Fruit fly (Drosophila melanogaster) whole organism, embryonic: ENCODE results near the gene CG11307.

Experiments
- CG12744 ChIP-seq: fragments of 200-800 bp; sonication (Bioruptor generic); optimal IDR thresholded peaks from 2 replicates; lab custom pipeline; 2016; ENCODE audit warnings: missing biosample characterization, missing genetic modification characterization
- CG14965 ChIP-seq: fragments of 200-800 bp; sonication (Bioruptor generic); optimal IDR thresholded peaks from 2 replicates; lab custom pipeline; 2016; ENCODE audit warnings: missing biosample characterization, missing genetic modification characterization, borderline replicate concordance
- CG2202 ChIP-seq: fragments of 200-800 bp; sonication (Bioruptor generic); optimal IDR thresholded peaks from 2 replicates; lab custom pipeline; 2018; ENCODE audit warnings: missing biosample characterization, mild to moderate bottlenecking, missing genetic modification characterization
- CG2678 ChIP-seq: fragments of 200-800 bp; sonication (Bioruptor generic); optimal IDR thresholded peaks from 3 replicates; lab custom pipeline; 2019; ENCODE audit warnings: missing biosample characterization, mild to moderate bottlenecking, missing genetic modification characterization, moderate library complexity
- CG30431 ChIP-seq: fragments of 200-800 bp; sonication (Bioruptor generic); optimal IDR thresholded peaks from 2 replicates; lab custom pipeline; 2017; ENCODE audit warnings: missing biosample characterization, missing genetic modification characterization
- CG3163 ChIP-seq: fragments of 200-800 bp; sonication (Bioruptor generic); optimal IDR thresholded peaks from 3 replicates; lab custom pipeline; 2016; ENCODE audit warnings: missing biosample characterization, missing genetic modification characterization
- CG32767 ChIP-seq: fragments of 200-800 bp; sonication (Bioruptor generic); IDR thresholded peaks from 2 replicates; pipeline ENCODE4 v1.3.6; 2022; ENCODE audit warnings: missing biosample characterization, missing genetic modification characterization
- CG5953 ChIP-seq: fragments of 200-800 bp; sonication (Bioruptor generic); IDR thresholded peaks from 2 replicates; pipeline ENCODE4 v1.3.6; 2022; ENCODE audit warnings: missing biosample characterization, missing genetic modification characterization
- CG6689 ChIP-seq: fragments of 200-800 bp; sonication (Bioruptor generic); IDR thresholded peaks from 2 replicates; pipeline ENCODE4 v1.3.6; 2022; ENCODE audit warnings: missing biosample characterization, missing genetic modification characterization
- CG7271 ChIP-seq: fragments of 200-800 bp; sonication (Bioruptor generic); optimal IDR thresholded peaks from 2 replicates; lab custom pipeline; 2018; ENCODE audit warnings: missing biosample characterization, mild to moderate bottlenecking, missing genetic modification characterization, moderate library complexity
- CG7745 ChIP-seq: fragments of 200-800 bp; sonication (Bioruptor generic); optimal IDR thresholded peaks from 2 replicates; lab custom pipeline; 2018; ENCODE audit warnings: missing biosample characterization, mild to moderate bottlenecking, missing genetic modification characterization, moderate library complexity
- CG8388 ChIP-seq: fragments of 200-800 bp; sonication (Bioruptor generic); optimal IDR thresholded peaks from 2 replicates; lab custom pipeline; 2019; ENCODE audit warnings: missing biosample characterization, mild to moderate bottlenecking, missing genetic modification characterization, moderate library complexity
- CG9727 ChIP-seq: fragments of 200-800 bp; sonication (Bioruptor generic); optimal IDR thresholded peaks from 3 replicates; lab custom pipeline; 2017; ENCODE audit warnings: missing biosample characterization, mild to moderate bottlenecking, missing genetic modification characterization
- CoRest ChIP-seq: fragments of 200-800 bp; sonication (Bioruptor generic); optimal IDR thresholded peaks from 3 replicates; lab custom pipeline; 2018; ENCODE audit warnings: missing biosample characterization, mild to moderate bottlenecking, missing genetic modification characterization, moderate library complexity
- D19B ChIP-seq: fragments of 200-800 bp; sonication (Bioruptor generic); optimal IDR thresholded peaks from 2 replicates; lab custom pipeline; 2017; ENCODE audit warnings: missing biosample characterization, mild to moderate bottlenecking, missing genetic modification characterization
- Ets65A ChIP-seq: fragments of 200-800 bp; sonication (Bioruptor generic); peaks from one replicate; lab custom pipeline; 2016; ENCODE audit warnings: missing biosample characterization, missing genetic modification characterization
- Gsc ChIP-seq: fragments of 200-800 bp; sonication (Bioruptor generic); IDR thresholded peaks from 2 replicates; pipeline ENCODE4 v1.3.6; 2022; ENCODE audit warnings: missing biosample characterization, missing genetic modification characterization
- HHEX ChIP-seq: fragments of 200-800 bp; sonication (Bioruptor generic); optimal IDR thresholded peaks from 3 replicates; lab custom pipeline; 2017; ENCODE audit warnings: missing biosample characterization, mild to moderate bottlenecking, missing genetic modification characterization, missing genetic modification reagents
- HLH3B ChIP-seq: fragments of 200-800 bp; sonication (Bioruptor generic); IDR thresholded peaks from 2 replicates; pipeline ENCODE4 v1.3.6; 2022; ENCODE audit warnings: missing biosample characterization, missing genetic modification characterization
- HmgZ ChIP-seq: fragments of 200-800 bp; sonication (Bioruptor generic); optimal IDR thresholded peaks from 2 replicates; lab custom pipeline; 2018; ENCODE audit warnings: missing biosample characterization, mild to moderate bottlenecking, missing genetic modification characterization
- Lim3 ChIP-seq: fragments of 200-800 bp; sonication (Bioruptor generic); IDR thresholded peaks from 2 replicates; pipeline ENCODE4 v1.3.6; 2022; ENCODE audit warnings: missing biosample characterization, missing genetic modification characterization
- Neu2 ChIP-seq: fragments of 200-800 bp; sonication (Bioruptor generic); optimal IDR thresholded peaks from 3 replicates; lab custom pipeline; 2016; ENCODE audit warnings: missing biosample characterization, missing genetic modification characterization, borderline replicate concordance
- Poxn ChIP-seq: fragments of 200-800 bp; sonication (Bioruptor generic); IDR thresholded peaks from 2 replicates; pipeline ENCODE4 v1.3.6; 2022; ENCODE audit warnings: missing biosample characterization, missing genetic modification characterization
- Ptx1 ChIP-seq: fragments of 200-800 bp; sonication (Bioruptor generic); IDR thresholded peaks from 2 replicates; pipeline ENCODE4 v1.3.6; 2022; ENCODE audit warnings: missing biosample characterization, missing genetic modification characterization
- Rfx ChIP-seq: fragments of 200-800 bp; sonication (Bioruptor generic); IDR thresholded peaks from 2 replicates; pipeline ENCODE4 v1.3.6; 2022; ENCODE audit warnings: missing biosample characterization, missing genetic modification characterization
- Trl ChIP-seq, 3 experiments: fragments of >200 bp in 2 of 3; fragments of 200-800 bp in 1 of 3; sonication (Bioruptor generic) in 1 of 3; optimal IDR thresholded peaks; 2 replicates in 1 of 3; 3 replicates in 2 of 3; lab custom pipeline; 2016 to 2017; ENCODE audit warnings: missing biosample characterization in 1 of 3, missing genetic modification characterization in 1 of 3
- Xrp1 ChIP-seq: fragments of 200-800 bp; sonication (Bioruptor generic); IDR thresholded peaks from 2 replicates; pipeline ENCODE4 v1.3.6; 2022; ENCODE audit warnings: missing biosample characterization, missing genetic modification characterization
- bab2 ChIP-seq: fragments of 200-800 bp; sonication (Bioruptor generic); optimal IDR thresholded peaks from 2 replicates; lab custom pipeline; 2016; ENCODE audit warnings: missing biosample characterization, missing genetic modification characterization
- dan ChIP-seq: fragments of 200-800 bp; sonication (Bioruptor generic); IDR thresholded peaks from 2 replicates; pipeline ENCODE4 v1.3.6; 2022; ENCODE audit warnings: missing biosample characterization, missing genetic modification characterization
- dimm ChIP-seq: fragments of 200-800 bp; sonication (Bioruptor generic); IDR thresholded peaks from 2 replicates; pipeline ENCODE4 v1.3.6; 2022; ENCODE audit warnings: missing biosample characterization, missing genetic modification characterization
- fd3F ChIP-seq: fragments of 200-800 bp; sonication (Bioruptor generic); optimal IDR thresholded peaks from 2 replicates; lab custom pipeline; 2018; ENCODE audit warnings: missing biosample characterization, mild to moderate bottlenecking, missing genetic modification characterization, moderate library complexity
- gce ChIP-seq: fragments of 200-800 bp; sonication (Bioruptor generic); IDR thresholded peaks from 3 replicates; pipeline ENCODE4 v1.3.6; 2022; ENCODE audit warnings: missing biosample characterization, missing genetic modification characterization
- gcm ChIP-seq: fragments of 200-800 bp; sonication (Bioruptor generic); optimal IDR thresholded peaks from 2 replicates; lab custom pipeline; 2019; ENCODE audit warnings: missing biosample characterization, mild to moderate bottlenecking, missing genetic modification characterization, moderate library complexity
- inv ChIP-seq: fragments of 200-800 bp; sonication (Bioruptor generic); IDR thresholded peaks from 2 replicates; pipeline ENCODE4 v1.3.6; 2022; ENCODE audit warnings: missing biosample characterization, missing genetic modification characterization; ENCODE audit not compliant: partially characterized antibody
- knrl ChIP-seq: fragments of 200-800 bp; sonication (Bioruptor generic); IDR thresholded peaks from 3 replicates; pipeline ENCODE4 v1.3.6; 2022; ENCODE audit warnings: missing biosample characterization, missing genetic modification characterization; ENCODE audit not compliant: partially characterized antibody
- lmd ChIP-seq: fragments of 200-800 bp; sonication (Bioruptor generic); IDR thresholded peaks from 2 replicates; pipeline ENCODE4 v1.3.6; 2022; ENCODE audit warnings: missing biosample characterization, missing genetic modification characterization
- mirr ChIP-seq: fragments of 200-800 bp; sonication (Bioruptor generic); optimal IDR thresholded peaks from 3 replicates; lab custom pipeline; 2018; ENCODE audit warnings: missing biosample characterization, mild to moderate bottlenecking, missing genetic modification characterization
- nau ChIP-seq: fragments of 200-800 bp; sonication (Bioruptor generic); optimal IDR thresholded peaks from 3 replicates; lab custom pipeline; 2017; ENCODE audit warnings: missing biosample characterization, mild to moderate bottlenecking, missing genetic modification characterization, missing genetic modification reagents
- nerfin-2 ChIP-seq: fragments of 200-800 bp; sonication (Bioruptor generic); IDR thresholded peaks from 2 replicates; pipeline ENCODE4 v1.3.6; 2022; ENCODE audit warnings: missing biosample characterization, missing genetic modification characterization; ENCODE audit not compliant: partially characterized antibody
- pfk ChIP-seq: fragments of 200-800 bp; sonication (Bioruptor generic); optimal IDR thresholded peaks from 2 replicates; lab custom pipeline; 2018; ENCODE audit warnings: missing biosample characterization, mild to moderate bottlenecking, missing genetic modification characterization, moderate library complexity
- pros ChIP-seq: fragments of 200-800 bp; sonication (Bioruptor generic); optimal IDR thresholded peaks from 3 replicates; lab custom pipeline; 2019; ENCODE audit warnings: missing biosample characterization, mild to moderate bottlenecking, missing genetic modification characterization, moderate library complexity
- seq ChIP-seq: fragments of 200-800 bp; sonication (Bioruptor generic); IDR thresholded peaks from 2 replicates; pipeline ENCODE4 v1.3.6; 2022; ENCODE audit warnings: missing biosample characterization, missing genetic modification characterization
- sima ChIP-seq: fragments of 200-800 bp; sonication (Bioruptor generic); optimal IDR thresholded peaks from 2 replicates; lab custom pipeline; 2016; ENCODE audit warnings: missing biosample characterization, missing genetic modification characterization
- sisA ChIP-seq: fragments of 200-800 bp; sonication (Bioruptor generic); IDR thresholded peaks from 2 replicates; pipeline ENCODE4 v1.3.6; 2022; ENCODE audit warnings: missing biosample characterization, missing genetic modification characterization
- so ChIP-seq: fragments of 200-800 bp; sonication (Bioruptor generic); IDR thresholded peaks from 3 replicates; pipeline ENCODE4 v1.3.6; 2022; ENCODE audit warnings: missing biosample characterization, missing genetic modification characterization
- sug ChIP-seq: fragments of 200-800 bp; optimal IDR thresholded peaks from 2 replicates; lab custom pipeline; 2019; ENCODE audit warnings: missing biosample characterization, mild to moderate bottlenecking, missing genetic modification characterization, moderate library complexity
- unc-4 ChIP-seq: fragments of 200-800 bp; sonication (Bioruptor generic); IDR thresholded peaks from 2 replicates; pipeline ENCODE4 v1.3.6; 2022; ENCODE audit warnings: missing biosample characterization, missing genetic modification characterization; ENCODE audit not compliant: partially characterized antibody
- usp ChIP-seq: fragments of >200 bp; optimal IDR thresholded peaks from 2 replicates; lab custom pipeline; 2017; ENCODE audit warnings: missing biosample characterization, missing genetic modification characterization
- vvl ChIP-seq: fragments of 200-800 bp; sonication (Bioruptor generic); IDR thresholded peaks from 2 replicates; pipeline ENCODE4 v1.3.6; 2022; ENCODE audit warnings: missing biosample characterization, missing genetic modification characterization
- wor ChIP-seq: fragments of 200-800 bp; sonication (Bioruptor generic); IDR thresholded peaks from 2 replicates; pipeline ENCODE4 v1.3.6; 2022; ENCODE audit warnings: missing biosample characterization, missing genetic modification characterization
- zfh1 ChIP-seq: fragments of 200-800 bp; sonication (Bioruptor generic); IDR thresholded peaks from 3 replicates; pipeline ENCODE4 v1.3.6; 2022; ENCODE audit warnings: missing biosample characterization, missing genetic modification characterization

Gene CG11307

DNA sequence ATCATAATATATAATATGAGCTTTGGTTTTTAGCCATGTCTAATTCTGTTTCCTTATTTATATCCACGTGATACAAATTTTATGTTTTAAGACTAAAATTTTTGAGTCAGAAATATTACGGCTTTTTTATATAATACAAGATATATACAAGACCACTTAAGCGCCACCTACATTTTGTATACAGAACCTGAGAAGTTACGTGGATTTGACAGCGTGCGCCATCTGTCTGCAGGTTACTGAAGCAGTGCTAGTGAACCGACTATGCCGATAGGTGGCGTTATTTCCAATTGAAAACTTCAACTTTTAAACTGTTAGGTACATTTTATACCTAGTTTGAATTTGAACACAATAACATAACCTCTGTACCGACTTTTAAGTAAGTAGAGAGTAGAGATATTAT lies 35.3 kb downstream of the CG11307 start (continued):
- TF ChIP-seq HLH3B (GFP tag; lab: Robert Waterston, UW) (peak; percentile 76), knrl (GFP tag; lab: Robert Waterston, UW) (peak; percentile 52; the same call in 1 of the 3 replicates), pros (GFP tag; lab: Kevin White, UChicago) (no peak), Poxn (no peak), gce (GFP tag; lab: Robert Waterston, UW) (no peak), CG30431 (peak; percentile 53), CG2202 (tag; lab: Kevin White, UChicago) (no peak), so (no peak), CG2678 (tag; lab: Kevin White, UChicago) (peak; percentile 56), sisA (GFP tag; lab: Robert Waterston, UW) (peak; percentile 81), sug (peak; percentile 59), Ptx1 (GFP tag; lab: Robert Waterston, UW) (peak; percentile 82), CG5953 (GFP tag; lab: Robert Waterston, UW) (peak; percentile 7; the same call in 1 of the 2 replicates), mirr (GFP tag; lab: Kevin White, UChicago) (peak; percentile 15), CG6689 (GFP tag; lab: Robert Waterston, UW) (no peak; the same call in 1 of the 2 replicates), zfh1 (GFP tag; lab: Robert Waterston, UW) (peak; percentile 60; the same call in 2 of the 3 replicates), nerfin-2 (GFP tag; lab: Robert Waterston, UW) (no peak), wor (GFP tag; lab: Robert Waterston, UW) (no peak), usp (GFP tag; lab: Kevin White, UChicago) (no peak), Rfx (GFP tag; lab: Robert Waterston, UW) (peak; percentile 88), sima (GFP tag; lab: Kevin White, UChicago) (no peak), nau (GFP tag; lab: Kevin White, UChicago) (no peak), seq (GFP tag; lab: Robert Waterston, UW) (0 out of 2 replicates have a peak, but pooled peaks have one; percentile 19), unc-4 (GFP tag; lab: Robert Waterston, UW) (no peak), dan (GFP tag; lab: Robert Waterston, UW) (no peak), CG3163 (peak; percentile 57), fd3F (peak; percentile 52), CG8388 (GFP tag; lab: Kevin White, UChicago) (peak; percentile 21), CG7271 (no peak), Gsc (GFP tag; lab: Robert Waterston, UW) (0 out of 2 replicates have a peak, but pooled peaks have one; percentile 8), Xrp1 (GFP tag; lab: Robert Waterston, UW) (no peak), vvl (GFP tag; lab: Robert Waterston, UW) (peak; percentile 74), HmgZ (tag; lab: Kevin White, UChicago) (peak; percentile 73), bab2 (GFP tag; lab: Kevin White, UChicago) (peak; percentile 74), CG12744 (GFP tag; lab: Kevin White, UChicago) (peak; percentile 61), CG9727 (GFP tag; lab: Kevin White, UChicago) (peak; percentile 20), CoRest (tag; lab: Kevin White, UChicago) (peak; percentile 76), Lim3 (no peak), HHEX (GFP tag; lab: Kevin White, UChicago) (no peak), CG7745 (no peak), CG32767 (GFP tag; lab: Robert Waterston, UW) (no peak), Trl (optimal IDR thresholded peaks at IDR 0.05; lab: Kevin White, UChicago) (no peak), Trl (GFP tag; optimal IDR thresholded peaks at IDR 0.05; lab: Kevin White, UChicago) (peak; percentile 80), lmd (GFP tag; lab: Robert Waterston, UW) (peak; percentile 81), dimm (GFP tag; lab: Robert Waterston, UW) (no peak), D19B (GFP tag; lab: Kevin White, UChicago) (no peak), Neu2 (GFP tag; lab: Kevin White, UChicago) (no peak), CG14965 (GFP tag; lab: Kevin White, UChicago) (peak; percentile 75), Ets65A (peak; percentile 97), inv (no peak), pfk (GFP tag; lab: Kevin White, UChicago) (no peak), gcm (peak; percentile 9)
